Worm (Caenorhabditis elegans) whole organism, L4 larva: ENCODE results near the gene oxi-1.

Source experiments
- T20F7.1 ChIP-seq: fragments of 200-800 bp; sonication (Bioruptor generic); optimal IDR thresholded peaks from 2 replicates; lab custom pipeline; 2018; ENCODE audit warnings: mild to moderate bottlenecking, missing genetic modification characterization, missing compliant biosample characterization
- Y105C5A.15 ChIP-seq: fragments of 200-800 bp; sonication (Bioruptor generic); IDR thresholded peaks from 2 replicates; pipeline ENCODE4 v1.3.6; 2022; ENCODE audit warnings: missing genetic modification characterization, missing compliant biosample characterization
- aha-1 ChIP-seq: fragments of 150-350 bp; peaks from one replicate; lab custom pipeline; 2014; ENCODE audit warnings: missing biosample characterization, missing genetic modification characterization
- arid-1 ChIP-seq: fragments of 200-800 bp; sonication (Bioruptor generic); conservative IDR thresholded peaks from 2 replicates; pipeline ENCODE4 v1.3.6; 2022; ENCODE audit warnings: missing genetic modification reagents, missing genetic modification characterization, missing compliant biosample characterization
- attf-4 ChIP-seq: sonication (generic microtip); optimal IDR thresholded peaks from 3 replicates; lab custom pipeline; 2017; ENCODE audit warnings: missing biosample characterization, missing genetic modification characterization
- ceh-28 ChIP-seq: fragments of 150-350 bp; optimal IDR thresholded peaks from 2 replicates; lab custom pipeline; 2014; ENCODE audit warnings: missing biosample characterization, missing genetic modification reagents, missing genetic modification characterization
- ceh-44 ChIP-seq: fragments of 200-800 bp; sonication (Bioruptor generic); IDR thresholded peaks from 2 replicates; pipeline ENCODE4 v1.3.6; 2022; ENCODE audit warnings: missing genetic modification reagents, missing genetic modification characterization, missing compliant biosample characterization
- ces-1 ChIP-seq: fragments of 150-350 bp; sonication (generic microtip); optimal IDR thresholded peaks from 4 replicates; lab custom pipeline; 2014; ENCODE audit warnings: missing biosample characterization, missing genetic modification reagents, missing genetic modification characterization
- ctbp-1 ChIP-seq: fragments of 200-800 bp; sonication (Bioruptor generic); IDR thresholded peaks from 2 replicates; pipeline ENCODE4 v1.3.6; 2022; ENCODE audit warnings: missing genetic modification reagents, missing genetic modification characterization, missing compliant biosample characterization
- daf-12 ChIP-seq: fragments of 150-350 bp; optimal IDR thresholded peaks from 2 replicates; lab custom pipeline; 2014; ENCODE audit warnings: missing biosample characterization, missing genetic modification reagents, missing genetic modification characterization
- daf-8 ChIP-seq: fragments of 200-800 bp; sonication (Bioruptor generic); IDR thresholded peaks from 2 replicates; pipeline ENCODE4 v1.3.6; 2022; ENCODE audit warnings: missing genetic modification characterization, missing compliant biosample characterization
- dmd-6 ChIP-seq: fragments of 200-800 bp; sonication (Bioruptor generic); IDR thresholded peaks from 2 replicates; pipeline ENCODE4 v1.3.6; 2022; ENCODE audit warnings: missing genetic modification reagents, missing genetic modification characterization, missing compliant biosample characterization
- dmd-9 ChIP-seq: fragments of 200-800 bp; sonication (Bioruptor generic); IDR thresholded peaks from 2 replicates; pipeline ENCODE4 v1.3.6; 2022; ENCODE audit warnings: missing genetic modification reagents, missing genetic modification characterization, missing compliant biosample characterization
- dpl-1 ChIP-seq: fragments of 150-350 bp; optimal IDR thresholded peaks from 2 replicates; lab custom pipeline; 2014; ENCODE audit warnings: missing biosample characterization, missing genetic modification reagents, missing genetic modification characterization
- duxl-1 ChIP-seq: sonication (generic microtip); optimal IDR thresholded peaks from 2 replicates; lab custom pipeline; 2016; ENCODE audit warnings: mild to moderate bottlenecking, missing genetic modification characterization, moderate library complexity, missing compliant biosample characterization; ENCODE audit not compliant: poor library complexity
- fkh-10 ChIP-seq: fragments of 150-350 bp; optimal IDR thresholded peaks from 2 replicates; lab custom pipeline; 2014; ENCODE audit warnings: missing biosample characterization, missing genetic modification reagents, missing genetic modification characterization
- fos-1 ChIP-seq: fragments of 150-350 bp; optimal IDR thresholded peaks from 2 replicates; lab custom pipeline; 2014; ENCODE audit warnings: missing biosample characterization, missing genetic modification characterization
- lin-15B ChIP-seq: fragments of 150-350 bp; sonication (generic microtip); optimal IDR thresholded peaks from 3 replicates; lab custom pipeline; 2014; ENCODE audit warnings: missing biosample characterization, missing genetic modification characterization
- lin-39 ChIP-seq: fragments of 150-350 bp; optimal IDR thresholded peaks from 2 replicates; lab custom pipeline; 2014; ENCODE audit warnings: missing biosample characterization, missing genetic modification reagents, missing genetic modification characterization
- lsy-2 ChIP-seq, 2 experiments: fragments of 150-350 bp in 1 of 2; sonication (generic microtip) in 1 of 2; optimal IDR thresholded peaks; 2 replicates each; lab custom pipeline; 2014 to 2017; ENCODE audit warnings: missing biosample characterization in 2 of 2, missing genetic modification characterization in 2 of 2
- mdl-1 ChIP-seq, 2 experiments: fragments of 150-350 bp in 1 of 2; sonication (generic microtip) in 1 of 2; optimal IDR thresholded peaks; 2 replicates each; lab custom pipeline; 2014 to 2017; ENCODE audit warnings: missing biosample characterization in 2 of 2, missing genetic modification characterization in 2 of 2
- mep-1 ChIP-seq: fragments of 150-350 bp; sonication (generic microtip); optimal IDR thresholded peaks from 3 replicates; lab custom pipeline; 2014; ENCODE audit warnings: missing biosample characterization, missing genetic modification characterization
- mxl-2 ChIP-seq: fragments of 200-800 bp; sonication (Bioruptor generic); conservative IDR thresholded peaks from 2 replicates; pipeline ENCODE4 v1.3.6; 2022; ENCODE audit warnings: missing genetic modification reagents, missing genetic modification characterization, missing compliant biosample characterization
- nhr-111 ChIP-seq: fragments of 200-800 bp; sonication (Bioruptor generic); optimal IDR thresholded peaks from 2 replicates; lab custom pipeline; 2018; ENCODE audit warnings: mild to moderate bottlenecking, missing genetic modification characterization, missing compliant biosample characterization
- nhr-237 ChIP-seq: sonication (generic microtip); optimal IDR thresholded peaks from 2 replicates; lab custom pipeline; 2017; ENCODE audit warnings: missing biosample characterization, missing genetic modification characterization
- nhr-25 ChIP-seq: sonication (generic microtip); optimal IDR thresholded peaks from 2 replicates; lab custom pipeline; 2017; ENCODE audit warnings: missing genetic modification characterization, mild to moderate bottlenecking, missing compliant biosample characterization, antibody characterized with exemption, moderate library complexity, borderline replicate concordance; ENCODE audit not compliant: insufficient read depth
- nhr-41 ChIP-seq: fragments of 200-800 bp; sonication (Bioruptor generic); IDR thresholded peaks from 2 replicates; pipeline ENCODE4 v1.3.6; 2022; ENCODE audit warnings: missing genetic modification reagents, missing genetic modification characterization, missing compliant biosample characterization
- nhr-76 ChIP-seq: fragments of 150-350 bp; optimal IDR thresholded peaks from 2 replicates; lab custom pipeline; 2014; ENCODE audit warnings: missing biosample characterization, missing genetic modification characterization
- pha-4 ChIP-seq, 2 experiments: fragments of 150-350 bp in 1 of 2; fragments of 200-800 bp in 1 of 2; sonication (Bioruptor generic) in 1 of 2; IDR thresholded peaks in 1 of 2; optimal IDR thresholded peaks in 1 of 2; 2 replicates each; pipeline versions ENCODE4 v1.3.6 to Lab custom; 2014 to 2022; ENCODE audit warnings: missing genetic modification characterization in 2 of 2, missing genetic modification reagents in 2 of 2, missing biosample characterization in 1 of 2, missing compliant biosample characterization in 1 of 2
- pqm-1 ChIP-seq: sonication (generic microtip); optimal IDR thresholded peaks from 2 replicates; lab custom pipeline; 2017; ENCODE audit warnings: missing biosample characterization, missing genetic modification characterization
- set-16 ChIP-seq: fragments of 200-800 bp; sonication (Bioruptor generic); IDR thresholded peaks from 2 replicates; pipeline ENCODE4 v1.3.6; 2022; ENCODE audit warnings: missing genetic modification reagents, missing genetic modification characterization, missing compliant biosample characterization
- skn-1 ChIP-seq: fragments of 150-350 bp; optimal IDR thresholded peaks from 2 replicates; lab custom pipeline; 2014; ENCODE audit warnings: missing biosample characterization, missing genetic modification characterization
- snpc-1.2 ChIP-seq: fragments of 200-800 bp; sonication (Bioruptor generic); IDR thresholded peaks from 2 replicates; pipeline ENCODE4 v1.3.6; 2022; ENCODE audit warnings: missing genetic modification reagents, missing genetic modification characterization, missing compliant biosample characterization
- spr-1 ChIP-seq: sonication (generic microtip); optimal IDR thresholded peaks from 2 replicates; lab custom pipeline; 2016; ENCODE audit warnings: mild to moderate bottlenecking, missing genetic modification characterization, missing compliant biosample characterization
- tag-97 ChIP-seq: fragments of 200-800 bp; sonication (Bioruptor generic); IDR thresholded peaks from 2 replicates; pipeline ENCODE4 v1.3.6; 2022; ENCODE audit warnings: missing genetic modification characterization, missing compliant biosample characterization
- tra-1 ChIP-seq: fragments of 200-800 bp; sonication (Bioruptor generic); IDR thresholded peaks from 2 replicates; pipeline ENCODE4 v1.3.6; 2022; ENCODE audit warnings: missing genetic modification reagents, missing genetic modification characterization, missing compliant biosample characterization
- unc-39 ChIP-seq: sonication (generic microtip); optimal IDR thresholded peaks from 2 replicates; lab custom pipeline; 2017; ENCODE audit warnings: missing biosample characterization, missing genetic modification characterization
- unc-62 ChIP-seq, 3 experiments: fragments of 150-350 bp in 1 of 3; sonication (generic microtip); optimal IDR thresholded peaks in 2 of 3; peaks in 1 of 3; 1 replicate in 1 of 3; 2 replicates in 2 of 3; lab custom pipeline; 2014 to 2017; ENCODE audit warnings: missing biosample characterization in 3 of 3, missing genetic modification characterization in 3 of 3, missing genetic modification reagents in 3 of 3, missing genotype in 1 of 3
- zag-1 ChIP-seq: fragments of 150-350 bp; optimal IDR thresholded peaks from 2 replicates; lab custom pipeline; 2014; ENCODE audit warnings: missing biosample characterization, missing genetic modification characterization
- zfp-2 ChIP-seq: sonication (generic microtip); optimal IDR thresholded peaks from 2 replicates; lab custom pipeline; 2016; ENCODE audit warnings: mild to moderate bottlenecking, missing genetic modification characterization, missing compliant biosample characterization
- zip-2 ChIP-seq: fragments of 150-350 bp; optimal IDR thresholded peaks from 2 replicates; lab custom pipeline; 2014; ENCODE audit warnings: missing biosample characterization, missing genetic modification characterization
- ztf-7 ChIP-seq: fragments of 150-350 bp; optimal IDR thresholded peaks from 2 replicates; lab custom pipeline; 2014; ENCODE audit warnings: missing biosample characterization, missing genetic modification characterization

Gene oxi-1

DNA sequence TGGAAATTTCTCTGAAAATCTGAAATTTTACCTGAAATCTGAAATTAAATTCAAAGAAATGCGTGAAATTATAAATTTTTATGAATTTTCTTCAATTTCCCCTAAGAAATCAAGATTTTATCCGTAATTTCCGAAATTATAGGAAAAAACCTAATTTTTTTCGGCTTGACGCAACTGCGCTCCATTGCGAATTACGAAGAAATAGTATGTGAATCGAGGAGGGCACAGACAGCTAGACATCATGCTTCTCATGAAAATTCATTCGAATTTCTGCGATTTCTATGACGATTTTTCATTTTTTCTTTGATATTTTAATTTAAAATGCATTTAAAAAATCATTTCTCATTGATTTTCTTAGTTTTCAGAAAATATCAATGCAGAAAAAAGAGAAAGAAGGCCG, 23.9 kb downstream of the oxi-1 start (continued):
- TF ChIP-seq dmd-6 (GFP tag; lab: Robert Waterston, UW) (no peak), unc-62 (GFP tag; optimal IDR thresholded peaks at IDR 0.05 in 1 of 2; lab: Kevin White, UChicago) (peak in 1 of 2 experiments; percentile 24), unc-62 (tag; optimal IDR thresholded peaks at IDR 0.05; lab: Kevin White, UChicago) (no peak), zfp-2 (tag; lab: Kevin White, UChicago) (no peak), daf-8 (GFP tag; lab: Robert Waterston, UW) (no peak), ceh-44 (GFP tag; lab: Robert Waterston, UW) (no peak), lsy-2 (tag; optimal IDR thresholded peaks at IDR 0.05; lab: Kevin White, UChicago) (peak in 1 of 2 experiments; percentile 82), unc-39 (tag; lab: Kevin White, UChicago) (no peak), ces-1 (GFP tag; lab: Kevin White, UChicago) (no peak), nhr-237 (tag; lab: Kevin White, UChicago) (no peak), arid-1 (no peak), pqm-1 (tag; lab: Kevin White, UChicago) (no peak), nhr-25 (tag; lab: Kevin White, UChicago) (no peak), nhr-41 (no peak), ctbp-1 (no peak), fkh-10 (no peak), zag-1 (tag; lab: Kevin White, UChicago) (no peak), ceh-28 (tag; lab: Kevin White, UChicago) (no peak), T20F7.1 (GFP tag; lab: Kevin White, UChicago) (no peak), ztf-7 (tag; lab: Kevin White, UChicago) (peak; percentile 42), pha-4 (GFP tag; IDR thresholded peaks at IDR 0.05; lab: Robert Waterston, UW) (no peak), pha-4 (tag; optimal IDR thresholded peaks at IDR 0.05; lab: Kevin White, UChicago) (peak; percentile 9), nhr-76 (tag; lab: Kevin White, UChicago) (no peak), mep-1 (peak; percentile 55), mxl-2 (GFP tag; lab: Robert Waterston, UW) (no peak), zip-2 (tag; lab: Kevin White, UChicago) (no peak), lin-15B (tag; lab: Kevin White, UChicago) (peak; percentile 21), snpc-1.2 (GFP tag; lab: Robert Waterston, UW) (no peak), dpl-1 (peak; percentile 67), nhr-111 (GFP tag; lab: Kevin White, UChicago) (no peak)

DNA sequence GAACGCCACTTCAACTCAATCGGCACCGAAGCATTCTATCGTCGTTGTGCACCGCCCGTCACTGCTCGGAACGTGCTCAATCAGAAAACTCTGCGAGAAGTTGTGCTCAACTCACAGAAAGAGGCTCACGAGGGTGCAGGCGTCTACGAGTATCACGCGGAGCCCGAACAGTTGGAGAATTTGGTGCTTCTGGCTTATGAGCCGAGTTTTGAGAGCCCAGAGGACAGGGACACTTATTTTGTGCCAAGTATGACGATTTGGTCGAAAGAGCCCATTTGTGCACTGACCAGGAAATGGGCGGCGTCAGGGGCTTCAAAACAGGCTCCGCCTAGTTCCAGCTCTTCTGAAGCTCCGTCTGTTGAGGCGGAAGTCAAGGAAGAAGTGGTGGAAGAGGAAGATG, 30.7 kb downstream of the oxi-1 start:
- TF ChIP-seq aha-1 (tag; lab: Kevin White, UChicago) (peak; percentile 93), set-16 (peak; percentile 45), nhr-25 (tag; lab: Kevin White, UChicago) (no peak), dmd-9 (GFP tag; lab: Robert Waterston, UW) (no peak)

DNA sequence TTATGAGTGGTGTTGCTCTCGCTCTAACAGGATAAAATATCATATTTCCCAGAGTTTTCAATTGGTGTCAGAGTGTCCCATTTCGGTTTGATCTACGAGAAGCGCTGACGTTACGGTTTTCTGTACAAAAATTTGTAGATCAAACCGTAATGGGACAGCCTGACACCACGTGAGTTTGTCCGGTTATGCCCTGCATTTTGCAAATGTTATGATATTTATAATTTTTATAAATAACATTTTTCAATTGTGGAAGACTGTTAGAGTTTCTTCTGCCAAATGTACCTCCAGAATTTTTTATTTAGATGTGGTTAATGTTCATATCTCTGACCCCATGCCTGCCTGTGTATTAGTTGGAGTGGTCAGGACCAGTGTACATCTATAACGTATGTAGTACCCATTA, 36.1 kb downstream of the oxi-1 start, which contains the start of gene fbxb-87:
fbxb-87 (plus strand) TSS at position 301 of the 400 bp plus-strand sequence.
- TF ChIP-seq daf-12 (tag; lab: Kevin White, UChicago) (no peak), ztf-7 (tag; lab: Kevin White, UChicago) (no peak), tra-1 (GFP tag; lab: Robert Waterston, UW) (no peak), lin-39 (tag; lab: Kevin White, UChicago) (no peak), mep-1 (no peak), daf-8 (GFP tag; lab: Robert Waterston, UW) (no peak), Y105C5A.15 (GFP tag; lab: Robert Waterston, UW) (no peak), spr-1 (tag; lab: Kevin White, UChicago) (no peak), snpc-1.2 (GFP tag; lab: Robert Waterston, UW) (no peak), tag-97 (GFP tag; lab: Robert Waterston, UW) (no peak), fos-1 (tag; lab: Kevin White, UChicago) (no peak), skn-1 (tag; lab: Kevin White, UChicago) (no peak), zag-1 (tag; lab: Kevin White, UChicago) (no peak), duxl-1 (tag; lab: Kevin White, UChicago) (no peak), nhr-237 (tag; lab: Kevin White, UChicago) (no peak), attf-4 (tag; lab: Kevin White, UChicago) (no peak), mdl-1 (tag; optimal IDR thresholded peaks at IDR 0.05; lab: Kevin White, UChicago) (no peak), pqm-1 (tag; lab: Kevin White, UChicago) (no peak)
- TF ChIP-seq, all 104 proteins: peak for 0
